Fruit fly (Drosophila melanogaster): ENCODE measurements around the gene SkpC.

DNA sequence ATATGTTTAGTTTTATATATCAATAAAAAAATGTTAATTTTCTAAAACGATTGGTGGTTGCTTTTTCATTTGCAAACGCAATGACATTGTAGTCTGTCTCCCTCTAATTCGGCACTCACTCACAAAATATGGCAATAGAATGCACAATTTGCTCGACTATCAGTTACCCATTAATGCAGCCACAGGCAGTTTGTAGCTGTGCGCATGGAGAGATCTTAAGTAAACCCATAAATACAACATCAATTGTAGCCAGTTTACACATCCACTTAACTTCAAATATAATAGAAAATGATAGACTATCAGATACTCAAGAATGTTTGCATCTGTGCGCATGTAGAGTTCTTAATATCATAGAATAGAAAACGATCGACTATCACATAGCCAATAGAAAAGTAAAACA, 43.5 kb downstream of the SkpC start:
- TF ChIP-seq Myc (optimal IDR thresholded peaks at IDR 0.05): no peak
- no peak for TF ChIP-seq psq (optimal IDR thresholded peaks at IDR 0.05)
- no peak for TF ChIP-seq insv (optimal IDR thresholded peaks at IDR 0.05)
- TF ChIP-seq h (optimal IDR thresholded peaks at IDR 0.05): no peak
- no peak for TF ChIP-seq ttk (optimal IDR thresholded peaks at IDR 0.05)
